Worm (Caenorhabditis elegans) whole organism, L3 larva: ENCODE measurements around the gene srj-49.

Experiments
- ceh-28 ChIP-seq: fragments of 150-350 bp; optimal IDR thresholded peaks from 2 replicates; lab custom pipeline; 2014; ENCODE audit warnings: missing biosample characterization, missing genetic modification reagents, missing genetic modification characterization
- fkh-10 ChIP-seq: sonication (generic microtip); optimal IDR thresholded peaks from 2 replicates; lab custom pipeline; 2017; ENCODE audit warnings: missing biosample characterization, missing genetic modification reagents, missing genetic modification characterization
- jun-1 ChIP-seq: fragments of 150-350 bp; optimal IDR thresholded peaks from 2 replicates; lab custom pipeline; 2014; ENCODE audit warnings: missing biosample characterization, missing genetic modification reagents, missing genetic modification characterization
- lin-39 ChIP-seq: fragments of 150-350 bp; optimal IDR thresholded peaks from 2 replicates; lab custom pipeline; 2018; ENCODE audit warnings: missing biosample characterization, missing genetic modification reagents, missing genetic modification characterization
- mdl-1 ChIP-seq: fragments of 150-350 bp; optimal IDR thresholded peaks from 2 replicates; lab custom pipeline; 2014; ENCODE audit warnings: missing biosample characterization, missing genetic modification characterization
- nhr-237 ChIP-seq: fragments of 150-350 bp; optimal IDR thresholded peaks from 2 replicates; lab custom pipeline; 2014; ENCODE audit warnings: missing biosample characterization, missing genetic modification characterization
- nhr-25 ChIP-seq: sonication (generic microtip); optimal IDR thresholded peaks from 2 replicates; lab custom pipeline; 2017; ENCODE audit warnings: missing biosample characterization, missing genetic modification characterization
- nhr-28 ChIP-seq: fragments of 150-350 bp; optimal IDR thresholded peaks from 2 replicates; lab custom pipeline; 2014; ENCODE audit warnings: missing biosample characterization, missing genetic modification characterization
- nhr-76 ChIP-seq: fragments of 150-350 bp; sonication (generic microtip); optimal IDR thresholded peaks from 5 replicates; lab custom pipeline; 2014; ENCODE audit warnings: missing biosample characterization, missing genetic modification characterization
- pha-4 ChIP-seq: fragments of 150-350 bp; optimal IDR thresholded peaks from 2 replicates; lab custom pipeline; 2014; ENCODE audit warnings: missing biosample characterization, missing genetic modification reagents, missing genetic modification characterization
- pqm-1 ChIP-seq: fragments of 150-350 bp; optimal IDR thresholded peaks from 2 replicates; lab custom pipeline; 2017; ENCODE audit warnings: missing biosample characterization, missing genetic modification characterization, inconsistent platforms
- zag-1 ChIP-seq: fragments of 150-350 bp; optimal IDR thresholded peaks from 2 replicates; lab custom pipeline; 2014; ENCODE audit warnings: missing biosample characterization, missing genetic modification characterization
- ztf-11 ChIP-seq: fragments of 150-350 bp; optimal IDR thresholded peaks from 2 replicates; lab custom pipeline; 2014; ENCODE audit warnings: missing biosample characterization, missing genetic modification characterization

ce11 chrV:2861505-2861904 lies 13.4 kb upstream of the srj-49 start, which contains the start of gene srh-270:
- TF ChIP-seq pqm-1 (no peak), nhr-25 (no peak), nhr-237 (tag; lab: Kevin White, UChicago) (no peak), mdl-1 (no peak), nhr-76 (no peak), nhr-28 (tag; lab: Kevin White, UChicago) (no peak), lin-39 (tag; lab: Kevin White, UChicago) (no peak), jun-1 (tag; lab: Kevin White, UChicago) (no peak), fkh-10 (GFP tag; lab: Kevin White, UChicago) (no peak), ztf-11 (no peak), ceh-28 (tag; lab: Kevin White, UChicago) (no peak), zag-1 (tag; lab: Kevin White, UChicago) (no peak), pha-4 (tag; lab: Kevin White, UChicago) (no peak)
